Worm (Caenorhabditis elegans) whole organism, midembryonic: ENCODE data around the gene ZK1058.3.
"Not testable (repeated sequence)": the region's sequence is repeated elsewhere in the genome, so short reads cannot be mapped to it uniquely, and the experiment has no call there.

Source experiments
- T22C8.4 ChIP-seq: fragments of 200-800 bp; sonication (Bioruptor generic); IDR thresholded peaks from 2 replicates; pipeline ENCODE4 v1.3.6; 2022; ENCODE audit warnings: missing genetic modification characterization, missing compliant biosample characterization
- cog-1 ChIP-seq: sonication (generic microtip); optimal IDR thresholded peaks from 2 replicates; lab custom pipeline; 2016; ENCODE audit warnings: missing genetic modification characterization, missing compliant biosample characterization
- flt-1 ChIP-seq: fragments of 200-800 bp; sonication (Bioruptor generic); IDR thresholded peaks from 2 replicates; pipeline ENCODE4 v1.3.6; 2022; ENCODE audit warnings: missing genetic modification characterization, missing compliant biosample characterization
- med-1 ChIP-seq: sonication (generic microtip); optimal IDR thresholded peaks from 2 replicates; lab custom pipeline; 2017; ENCODE audit warnings: missing genetic modification characterization, mild to moderate bottlenecking, missing compliant biosample characterization, antibody characterized with exemption, missing genetic modification reagents; ENCODE audit not compliant: insufficient read depth
- ref-1 ChIP-seq: fragments of 200-800 bp; sonication (Bioruptor generic); conservative IDR thresholded peaks from 2 replicates; pipeline ENCODE4 v1.3.6; 2022; ENCODE audit warnings: missing genetic modification reagents, missing genetic modification characterization, missing compliant biosample characterization
- tab-1 ChIP-seq: fragments of 200-800 bp; sonication (Bioruptor generic); IDR thresholded peaks from 2 replicates; pipeline ENCODE4 v1.3.6; 2022; ENCODE audit warnings: missing genetic modification characterization, missing compliant biosample characterization
- ztf-23 ChIP-seq: fragments of 200-800 bp; sonication (Bioruptor generic); IDR thresholded peaks from 2 replicates; pipeline ENCODE4 v1.3.6; 2022; ENCODE audit warnings: missing genetic modification reagents, missing genetic modification characterization, missing compliant biosample characterization
- ztf-29 ChIP-seq: fragments of 200-800 bp; sonication (Bioruptor generic); IDR thresholded peaks from 2 replicates; pipeline ENCODE4 v1.3.6; 2022; ENCODE audit warnings: missing genetic modification reagents, missing genetic modification characterization, missing compliant biosample characterization

- TF ChIP-seq flt-1 (GFP tag; lab: Robert Waterston, UW), result peak; percentile 85
- not testable (repeated sequence) for TF ChIP-seq tab-1 (GFP tag; lab: Robert Waterston, UW); med-1 (GFP tag; lab: Kevin White, UChicago); T22C8.4; ztf-29; cog-1; ztf-23 (GFP tag; lab: Robert Waterston, UW)
- peak; percentile 40; the same call in 1 of the 2 replicates for TF ChIP-seq ref-1
These were observed 21.4 kb upstream of the ZK1058.3 start for ce11 chrIII:3897116-3897845.
